Fruit fly (Drosophila melanogaster) whole organism, prepupa: Measurements from ENCODE around the gene CG44000.

Experiments used
- Blimp-1 ChIP-seq: fragments of 200-800 bp; sonication (Bioruptor generic); optimal IDR thresholded peaks from 3 replicates; lab custom pipeline; 2017; ENCODE audit warnings: missing biosample characterization, missing genetic modification characterization, mild to moderate bottlenecking, moderate library complexity, missing genetic modification reagents
- CG10669 ChIP-seq: fragments of 200-800 bp; sonication (Bioruptor generic); optimal IDR thresholded peaks from 3 replicates; lab custom pipeline; 2018; ENCODE audit warnings: missing biosample characterization, mild to moderate bottlenecking, missing genetic modification characterization, moderate library complexity
- CG11294 ChIP-seq: fragments of 200-800 bp; sonication (Bioruptor generic); IDR thresholded peaks from 2 replicates; pipeline ENCODE4 v1.3.6; 2022; ENCODE audit warnings: missing biosample characterization, missing genetic modification characterization
- CG11762 ChIP-seq: fragments of 200-800 bp; sonication (Bioruptor generic); optimal IDR thresholded peaks from 3 replicates; lab custom pipeline; 2016; ENCODE audit warnings: missing biosample characterization, missing genetic modification characterization; ENCODE audit not compliant: insufficient read depth
- CG11902 ChIP-seq: fragments of 200-800 bp; sonication (Bioruptor generic); optimal IDR thresholded peaks from 3 replicates; lab custom pipeline; 2016; ENCODE audit warnings: missing biosample characterization, missing genetic modification characterization
- CG15336 ChIP-seq: fragments of 200-800 bp; sonication (Bioruptor generic); IDR thresholded peaks from 2 replicates; pipeline ENCODE4 v1.3.6; 2022; ENCODE audit warnings: missing biosample characterization, missing genetic modification characterization
- CG1621 ChIP-seq: fragments of 200-800 bp; sonication (Bioruptor generic); optimal IDR thresholded peaks from 3 replicates; lab custom pipeline; 2018; ENCODE audit warnings: missing biosample characterization, mild to moderate bottlenecking, missing genetic modification characterization
- CG16779 ChIP-seq: fragments of 200-800 bp; sonication (Bioruptor generic); optimal IDR thresholded peaks from 3 replicates; lab custom pipeline; 2017; ENCODE audit warnings: missing biosample characterization, mild to moderate bottlenecking, missing genetic modification characterization
- CG3032 ChIP-seq: fragments of 200-800 bp; optimal IDR thresholded peaks from 2 replicates; lab custom pipeline; 2019; ENCODE audit warnings: missing biosample characterization, mild to moderate bottlenecking, missing genetic modification characterization, moderate library complexity
- CG31627 ChIP-seq: fragments of 200-800 bp; sonication (Bioruptor generic); optimal IDR thresholded peaks from 3 replicates; lab custom pipeline; 2016; ENCODE audit warnings: missing biosample characterization, missing genetic modification characterization
- CG32006 ChIP-seq: fragments of 200-800 bp; sonication (Bioruptor generic); optimal IDR thresholded peaks from 3 replicates; lab custom pipeline; 2017; ENCODE audit warnings: missing biosample characterization, mild to moderate bottlenecking, missing genetic modification characterization
- CG3919 ChIP-seq: fragments of 200-800 bp; sonication (Bioruptor generic); optimal IDR thresholded peaks from 3 replicates; lab custom pipeline; 2016; ENCODE audit warnings: missing biosample characterization, missing genetic modification characterization
- CG4318 ChIP-seq: fragments of 200-800 bp; sonication (Bioruptor generic); optimal IDR thresholded peaks from 3 replicates; lab custom pipeline; 2017; ENCODE audit warnings: missing biosample characterization, mild to moderate bottlenecking, missing genetic modification characterization
- CG6163 ChIP-seq: fragments of 200-800 bp; sonication (Bioruptor generic); IDR thresholded peaks from 3 replicates; pipeline ENCODE4 v1.3.6; 2022; ENCODE audit warnings: missing biosample characterization, missing genetic modification characterization
- CG6276 ChIP-seq: fragments of 200-800 bp; sonication (Bioruptor generic); optimal IDR thresholded peaks from 2 replicates; lab custom pipeline; 2017; ENCODE audit warnings: missing biosample characterization, mild to moderate bottlenecking, missing genetic modification characterization
- CG6792 ChIP-seq: fragments of 200-800 bp; sonication (Bioruptor generic); optimal IDR thresholded peaks from 3 replicates; lab custom pipeline; 2016; ENCODE audit warnings: missing biosample characterization, missing genetic modification characterization
- CG6808 ChIP-seq: fragments of 200-800 bp; sonication (Bioruptor generic); optimal IDR thresholded peaks from 3 replicates; lab custom pipeline; 2017; ENCODE audit warnings: missing biosample characterization, missing genetic modification characterization, mild to moderate bottlenecking, moderate library complexity, missing genetic modification reagents
- CG6854 ChIP-seq: fragments of 200-800 bp; sonication (Bioruptor generic); optimal IDR thresholded peaks from 2 replicates; lab custom pipeline; 2017; ENCODE audit warnings: missing biosample characterization, mild to moderate bottlenecking, missing genetic modification characterization
- CG8119 ChIP-seq: fragments of 200-800 bp; sonication (Bioruptor generic); IDR thresholded peaks from 3 replicates; pipeline ENCODE4 v1.3.6; 2022; ENCODE audit warnings: missing biosample characterization, missing genetic modification characterization
- CG8319 ChIP-seq: fragments of 200-800 bp; sonication (Bioruptor generic); optimal IDR thresholded peaks from 3 replicates; lab custom pipeline; 2016; ENCODE audit warnings: missing biosample characterization, missing genetic modification characterization
- CG8632 ChIP-seq: fragments of 200-800 bp; sonication (Bioruptor generic); optimal IDR thresholded peaks from 3 replicates; lab custom pipeline; 2016; ENCODE audit warnings: missing biosample characterization, missing genetic modification characterization
- CG9139 ChIP-seq: fragments of 200-800 bp; sonication (Bioruptor generic); optimal IDR thresholded peaks from 3 replicates; lab custom pipeline; 2017; ENCODE audit warnings: missing biosample characterization, mild to moderate bottlenecking, missing genetic modification characterization
- Eip75B ChIP-seq: fragments of 200-800 bp; sonication (Bioruptor generic); optimal IDR thresholded peaks from 3 replicates; lab custom pipeline; 2016; ENCODE audit warnings: missing biosample characterization, missing genetic modification characterization
- Eip78C ChIP-seq: fragments of 200-800 bp; sonication (Bioruptor generic); peaks from one replicate; lab custom pipeline; 2016; ENCODE audit warnings: missing biosample characterization, missing genetic modification characterization
- Ets21C ChIP-seq: fragments of 200-800 bp; sonication (Bioruptor generic); optimal IDR thresholded peaks from 3 replicates; lab custom pipeline; 2016; ENCODE audit warnings: missing biosample characterization, missing genetic modification characterization
- Hr38 ChIP-seq: sonication (Bioruptor generic); optimal IDR thresholded peaks from 2 replicates; lab custom pipeline; 2016; ENCODE audit warnings: missing biosample characterization, missing genetic modification characterization
- Lpt ChIP-seq: fragments of 200-800 bp; sonication (Bioruptor generic); optimal IDR thresholded peaks from 3 replicates; lab custom pipeline; 2016; ENCODE audit warnings: missing biosample characterization, missing genetic modification characterization
- Met ChIP-seq: fragments of 200-800 bp; sonication (Bioruptor generic); optimal IDR thresholded peaks from 3 replicates; lab custom pipeline; 2016; ENCODE audit warnings: missing biosample characterization, missing genetic modification characterization
- Smox ChIP-seq: fragments of 200-800 bp; sonication (Bioruptor generic); optimal IDR thresholded peaks from 3 replicates; lab custom pipeline; 2016; ENCODE audit warnings: missing biosample characterization, missing genetic modification characterization
- Sox102F ChIP-seq: fragments of 200-800 bp; sonication (Bioruptor generic); optimal IDR thresholded peaks from 2 replicates; lab custom pipeline; 2016; ENCODE audit warnings: missing biosample characterization, mild to moderate bottlenecking, missing genetic modification characterization
- Sox14 ChIP-seq: fragments of 200-800 bp; sonication (Bioruptor generic); optimal IDR thresholded peaks from 3 replicates; lab custom pipeline; 2016; ENCODE audit warnings: missing biosample characterization, missing genetic modification characterization
- Sox15 ChIP-seq: fragments of 200-800 bp; sonication (Bioruptor generic); optimal IDR thresholded peaks from 3 replicates; lab custom pipeline; 2016; ENCODE audit warnings: missing biosample characterization, missing genetic modification characterization
- acj6 ChIP-seq: fragments of 200-800 bp; sonication (Bioruptor generic); optimal IDR thresholded peaks from 3 replicates; lab custom pipeline; 2016; ENCODE audit warnings: missing biosample characterization, missing genetic modification characterization
- cyc ChIP-seq: fragments of 200-800 bp; sonication (Bioruptor generic); optimal IDR thresholded peaks from 3 replicates; lab custom pipeline; 2016; ENCODE audit warnings: missing biosample characterization, missing genetic modification characterization
- dsx ChIP-seq: fragments of 200-800 bp; optimal IDR thresholded peaks from 3 replicates; lab custom pipeline; 2019; ENCODE audit warnings: missing biosample characterization, mild to moderate bottlenecking, missing genetic modification characterization, moderate library complexity; ENCODE audit not compliant: poor library complexity, severe bottlenecking
- esn ChIP-seq: fragments of 200-800 bp; sonication (Bioruptor generic); optimal IDR thresholded peaks from 2 replicates; lab custom pipeline; 2016; ENCODE audit warnings: missing biosample characterization, mild to moderate bottlenecking, missing genetic modification characterization, moderate library complexity
- fd59A ChIP-seq: fragments of 200-800 bp; sonication (Bioruptor generic); optimal IDR thresholded peaks from 2 replicates; lab custom pipeline; 2017; ENCODE audit warnings: missing biosample characterization, mild to moderate bottlenecking, missing genetic modification characterization, missing genetic modification reagents
- fd85E ChIP-seq: fragments of 200-800 bp; sonication (Bioruptor generic); optimal IDR thresholded peaks from 3 replicates; lab custom pipeline; 2016; ENCODE audit warnings: missing biosample characterization, missing genetic modification characterization
- lz ChIP-seq: fragments of 200-800 bp; sonication (Bioruptor generic); optimal IDR thresholded peaks from 3 replicates; lab custom pipeline; 2016; ENCODE audit warnings: missing biosample characterization, missing genetic modification characterization
- net ChIP-seq: fragments of 200-800 bp; sonication (Bioruptor generic); optimal IDR thresholded peaks from 3 replicates; lab custom pipeline; 2016; ENCODE audit warnings: missing biosample characterization, missing genetic modification characterization
- pdm3 ChIP-seq: fragments of 200-800 bp; sonication (Bioruptor generic); optimal IDR thresholded peaks from 3 replicates; lab custom pipeline; 2016; ENCODE audit warnings: missing biosample characterization, missing genetic modification characterization
- salr ChIP-seq, 2 experiments: fragments of 200-800 bp; sonication (Bioruptor generic); optimal IDR thresholded peaks; 3 replicates each; lab custom pipeline; 2016 to 2018; ENCODE audit warnings: missing biosample characterization in 2 of 2, missing genetic modification characterization in 2 of 2, mild to moderate bottlenecking in 1 of 2
- spab ChIP-seq: fragments of 200-800 bp; sonication (Bioruptor generic); optimal IDR thresholded peaks from 2 replicates; lab custom pipeline; 2017; ENCODE audit warnings: missing biosample characterization, mild to moderate bottlenecking, missing genetic modification characterization, missing genetic modification reagents
- ss ChIP-seq, 2 experiments: fragments of 200-800 bp; sonication (Bioruptor generic); optimal IDR thresholded peaks; 2 replicates in 1 of 2; 3 replicates in 1 of 2; lab custom pipeline; 2017 to 2018; ENCODE audit warnings: mild to moderate bottlenecking in 2 of 2, missing biosample characterization in 2 of 2, missing genetic modification characterization in 2 of 2, moderate library complexity in 1 of 2
- topi ChIP-seq: fragments of 200-800 bp; sonication (Bioruptor generic); optimal IDR thresholded peaks from 3 replicates; lab custom pipeline; 2016; ENCODE audit warnings: missing biosample characterization, missing genetic modification characterization
- vri ChIP-seq: fragments of 200-800 bp; sonication (Bioruptor generic); optimal IDR thresholded peaks from 3 replicates; lab custom pipeline; 2016; ENCODE audit warnings: missing biosample characterization, mild to moderate bottlenecking, missing genetic modification characterization

Gene CG44000

DNA sequence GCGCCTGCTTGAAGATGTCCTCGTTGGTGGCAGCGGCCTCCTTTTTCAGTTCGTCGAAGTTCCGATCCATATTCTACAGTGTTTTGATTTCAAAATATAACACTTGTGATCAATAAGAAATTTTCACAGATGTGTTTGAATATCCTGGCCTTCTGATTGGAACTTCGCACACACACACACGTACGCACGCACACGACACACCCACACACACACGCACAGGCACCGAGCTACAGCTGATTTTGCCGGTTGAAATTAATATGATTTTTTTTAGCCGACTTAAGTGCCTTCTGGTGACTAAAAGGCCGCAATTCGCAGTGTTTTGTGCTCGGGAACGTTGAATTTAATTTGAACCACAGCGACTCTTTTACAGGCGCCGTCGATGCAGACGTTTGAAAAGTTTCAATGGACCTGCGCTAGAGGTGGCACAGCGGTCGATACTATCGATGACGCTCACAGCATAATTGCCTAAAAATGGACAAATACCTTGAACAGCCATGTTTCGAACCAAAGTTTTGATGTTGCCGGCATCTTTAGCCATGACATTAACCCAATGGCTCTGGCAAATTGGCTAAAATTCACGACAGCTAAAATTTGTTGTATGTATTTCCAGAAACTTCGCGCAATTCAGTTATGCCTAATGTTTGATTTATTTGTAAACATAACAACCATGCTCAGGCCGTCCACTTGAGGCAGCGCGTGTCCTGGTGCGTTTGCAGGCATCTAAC is 33.6 kb upstream of the CG44000 start, which contains the start of gene Rtnl1:
Rtnl1 (minus strand) TSS at position 415 of the 725 bp plus-strand sequence.
- peak; percentile 4 for TF ChIP-seq dsx (GFP tag; lab: Kevin White, UChicago)
- TF ChIP-seq CG9139 (GFP tag; lab: Kevin White, UChicago) = no peak
- no peak for TF ChIP-seq Sox102F (GFP tag; lab: Kevin White, UChicago)
- TF ChIP-seq Smox (GFP tag; lab: Kevin White, UChicago) = no peak
- peak; percentile 35 for TF ChIP-seq lz (GFP tag; lab: Kevin White, UChicago)
- no peak for TF ChIP-seq Met (GFP tag; lab: Kevin White, UChicago)
- TF ChIP-seq CG4318 = no peak
- peak; percentile 12 for TF ChIP-seq topi (GFP tag; lab: Kevin White, UChicago)
- peak; percentile 2 for TF ChIP-seq CG1621 (tag; lab: Kevin White, UChicago)
- TF ChIP-seq Eip78C (GFP tag; lab: Kevin White, UChicago) = peak; percentile 79
- no peak for TF ChIP-seq Ets21C (GFP tag; lab: Kevin White, UChicago)
- TF ChIP-seq acj6 (GFP tag; lab: Kevin White, UChicago) = no peak
- peak; percentile 1 for TF ChIP-seq CG16779 (tag; lab: Kevin White, UChicago)
- peak; percentile 54 for TF ChIP-seq esn (GFP tag; lab: Kevin White, UChicago)
- no peak for TF ChIP-seq CG6163 (GFP tag; lab: Robert Waterston, UW)
- TF ChIP-seq CG6808 = no peak
- peak; percentile 54 for TF ChIP-seq CG6854 (GFP tag; lab: Kevin White, UChicago)
- no peak for TF ChIP-seq CG32006 (GFP tag; lab: Kevin White, UChicago)
- peak; percentile 30 for TF ChIP-seq vri (GFP tag; lab: Kevin White, UChicago)
- TF ChIP-seq ss (GFP tag; optimal IDR thresholded peaks at IDR 0.05; lab: Kevin White, UChicago) = peak in 1 of 2 experiments; percentile 42
- peak; percentile 17 for TF ChIP-seq CG3032 (tag; lab: Kevin White, UChicago)
- 0 out of 2 replicates have a peak, but pooled peaks have one; percentile 14 for TF ChIP-seq CG15336 (GFP tag; lab: Robert Waterston, UW)
- peak; percentile 23 for TF ChIP-seq Sox14
- TF ChIP-seq net (GFP tag; lab: Kevin White, UChicago) = no peak
- TF ChIP-seq CG3919 = peak; percentile 21
- TF ChIP-seq Blimp-1 = no peak

DNA sequence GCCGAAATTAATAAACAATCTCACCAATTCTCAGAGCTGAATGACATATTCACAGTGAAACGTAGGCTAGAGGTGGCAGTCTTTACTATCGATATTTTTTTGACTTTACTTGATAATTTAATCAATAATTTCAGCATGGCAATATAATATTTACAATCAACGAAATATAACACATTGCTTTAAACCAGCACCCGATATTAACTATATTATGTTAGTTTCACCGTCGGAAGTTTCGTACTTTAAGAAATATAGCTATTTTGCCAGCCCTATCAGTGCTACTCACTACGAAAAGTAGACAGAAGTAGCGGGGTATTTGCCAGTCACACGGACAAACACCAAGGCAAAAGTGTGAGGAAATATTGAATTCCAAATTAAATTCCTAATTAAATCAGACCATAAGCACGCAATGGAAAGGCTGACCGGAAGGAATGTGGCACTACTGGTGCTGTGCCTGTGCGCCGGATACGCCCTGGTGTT is 32.2 kb upstream of the CG44000 start, which contains the start of the genes CG31917, Tfb5 and SelT:
CG31917 (minus strand) TSS at position 51 of the 477 bp plus-strand sequence.
Tfb5 (minus strand) TSS at position 51 of the 477 bp plus-strand sequence.
SelT (plus strand) TSS at position 139 of the 477 bp plus-strand sequence.
- TF ChIP-seq pdm3 (no peak), CG6792 (GFP tag; lab: Kevin White, UChicago) (peak; percentile 42), Sox15 (GFP tag; lab: Kevin White, UChicago) (peak; percentile 31), cyc (GFP tag; lab: Kevin White, UChicago) (peak; percentile 58), esn (GFP tag; lab: Kevin White, UChicago) (peak; percentile 73), Hr38 (GFP tag; lab: Kevin White, UChicago) (no peak), Smox (GFP tag; lab: Kevin White, UChicago) (peak; percentile 59), net (GFP tag; lab: Kevin White, UChicago) (no peak), CG6808 (no peak), CG11294 (GFP tag; lab: Robert Waterston, UW) (no peak), CG8632 (GFP tag; lab: Kevin White, UChicago) (no peak), Lpt (no peak), Sox14 (peak; percentile 50), spab (no peak), lz (GFP tag; lab: Kevin White, UChicago) (peak; percentile 65), ss (GFP tag; optimal IDR thresholded peaks at IDR 0.05; lab: Kevin White, UChicago) (no peak), CG6854 (GFP tag; lab: Kevin White, UChicago) (no peak), CG16779 (tag; lab: Kevin White, UChicago) (no peak), Eip75B (GFP tag; lab: Kevin White, UChicago) (no peak), Ets21C (GFP tag; lab: Kevin White, UChicago) (peak; percentile 54), fd59A (GFP tag; lab: Kevin White, UChicago) (no peak), CG10669 (no peak), CG6276 (GFP tag; lab: Kevin White, UChicago) (no peak), CG1621 (tag; lab: Kevin White, UChicago) (no peak), salr (GFP tag; optimal IDR thresholded peaks at IDR 0.05; lab: Kevin White, UChicago) (no peak), CG11902 (GFP tag; lab: Kevin White, UChicago) (peak; percentile 1), fd85E (GFP tag; lab: Kevin White, UChicago) (no peak), CG8319 (GFP tag; lab: Kevin White, UChicago) (no peak), CG31627 (GFP tag; lab: Kevin White, UChicago) (peak; percentile 58), CG4318 (no peak), CG3919 (no peak), CG11762 (GFP tag; lab: Kevin White, UChicago) (no peak), CG32006 (GFP tag; lab: Kevin White, UChicago) (no peak), CG8119 (no peak), CG15336 (GFP tag; lab: Robert Waterston, UW) (no peak)
